Worm (Caenorhabditis elegans) whole organism, L4/young adult: Measurements from ENCODE around the gene C17F4.12.

Experiments
- W03F9.2 ChIP-seq: fragments of 150-350 bp; optimal IDR thresholded peaks from 2 replicates; lab custom pipeline; 2014; ENCODE audit warnings: missing biosample characterization, missing genetic modification characterization
- dao-5 ChIP-seq: sonication (generic microtip); optimal IDR thresholded peaks from 2 replicates; lab custom pipeline; 2016; ENCODE audit warnings: missing genotype, missing genetic modification characterization, moderate library complexity, missing compliant biosample characterization
- him-1 ChIP-seq: sonication (generic microtip); optimal IDR thresholded peaks from 2 replicates; lab custom pipeline; 2016; ENCODE audit warnings: missing genotype, missing genetic modification reagents, missing genetic modification characterization, missing compliant biosample characterization

DNA sequence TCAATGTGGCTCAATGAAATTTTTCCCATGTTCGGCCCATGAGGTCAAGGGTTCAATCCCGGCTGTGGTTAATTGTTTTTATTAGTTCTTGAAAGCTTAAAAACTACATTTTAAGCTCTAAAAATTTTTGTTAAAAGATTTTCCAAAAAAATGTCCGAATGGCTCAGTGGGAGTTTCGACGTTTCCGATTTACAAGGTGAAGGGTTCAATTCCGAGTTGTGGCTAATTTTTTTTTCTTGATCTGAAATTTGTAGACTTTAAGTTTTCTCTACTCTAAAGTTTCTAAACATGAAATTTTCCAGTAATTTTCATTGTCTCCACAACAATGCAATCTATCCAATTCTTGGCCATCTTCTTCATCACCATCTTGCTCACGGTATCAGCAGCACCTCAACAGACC lies 18.5 kb upstream of the C17F4.12 start, which contains the start of gene F02E11.2:
- TF ChIP-seq W03F9.2 (tag; lab: Kevin White, UChicago) = no peak
- no peak for TF ChIP-seq him-1 (tag; lab: Kevin White, UChicago)
- no peak for TF ChIP-seq dao-5 (tag; lab: Kevin White, UChicago)
